Fruit fly (Drosophila melanogaster): ENCODE results near the gene trp.
"Not testable (repeated sequence)": the region's sequence is repeated elsewhere in the genome, so short reads cannot be mapped to it uniquely, and the experiment has no call there.

Gene trp

DNA sequence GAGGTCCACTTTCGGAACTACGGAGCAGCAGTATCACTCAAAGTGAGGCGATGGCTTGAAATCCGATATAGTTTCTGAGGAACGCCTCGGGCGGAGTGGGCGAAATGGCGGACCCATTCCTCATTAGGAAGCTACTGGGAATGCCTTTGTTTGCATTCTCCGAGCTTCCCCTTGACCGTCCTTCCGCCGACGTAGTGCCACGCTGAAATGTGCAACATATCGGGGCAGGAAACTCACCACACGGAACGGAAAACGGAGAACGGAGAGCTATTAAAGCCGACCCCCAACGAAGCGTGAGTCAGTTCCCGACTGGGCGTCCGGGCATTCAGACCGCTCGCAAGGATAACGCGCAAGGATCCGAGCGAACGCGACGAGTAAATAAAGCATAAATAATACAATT is 6.9 kb upstream of the trp start, which contains the start of gene CG15522:
Gene CG15522 (plus strand): TSS at position 301 of the 400 bp plus-strand sequence.
- TF ChIP-seq EcR (GFP tag; optimal IDR thresholded peaks at IDR 0.05) (no peak), CG15710 (tag; optimal IDR thresholded peaks at IDR 0.05) (no peak), D1 (tag; optimal IDR thresholded peaks at IDR 0.05) (no peak), CG34367 (tag; optimal IDR thresholded peaks at IDR 0.05) (no peak), CG4496 (GFP tag; IDR thresholded peaks at IDR 0.05) (no peak), CG13204 (GFP tag; optimal IDR thresholded peaks at IDR 0.05) (no peak), gl (tag; optimal IDR thresholded peaks at IDR 0.05) (no peak), CG32121 (GFP tag; IDR thresholded peaks at IDR 0.05) (no peak), CG9948 (tag; optimal IDR thresholded peaks at IDR 0.05) (no peak)

DNA sequence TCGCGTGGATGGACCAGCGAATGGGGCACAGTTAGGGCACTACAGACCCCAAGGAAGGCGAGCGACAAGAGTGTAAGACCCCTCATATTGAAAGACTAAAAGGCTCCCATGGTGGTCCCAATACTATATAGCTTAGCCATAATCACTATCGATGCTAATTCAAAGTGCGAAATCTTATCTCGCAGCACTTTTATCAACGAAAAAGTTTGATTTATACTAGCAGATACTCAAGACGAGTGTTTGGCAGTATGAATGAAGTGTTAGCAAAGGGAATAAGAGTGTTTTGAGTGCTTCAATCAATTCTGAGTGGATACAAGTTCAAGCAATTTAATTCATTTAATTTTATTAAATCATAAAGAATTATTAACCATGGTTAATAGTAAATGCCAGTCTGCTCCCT is 6.0 kb upstream of the trp start, which contains the start of gene Jon99Ci:
Gene Jon99Ci (minus strand): TSS at position 101 of the 400 bp plus-strand sequence.
- TF ChIP-seq rn (GFP tag; IDR thresholded peaks at IDR 0.05) (no peak), Pif1B (GFP tag; optimal IDR thresholded peaks at IDR 0.05) (no peak), CG10348 (GFP tag; IDR thresholded peaks at IDR 0.05) (no peak), CG13204 (GFP tag; optimal IDR thresholded peaks at IDR 0.05) (no peak), CG12605 (GFP tag; IDR thresholded peaks at IDR 0.05) (no peak), CG14655 (GFP tag; optimal IDR thresholded peaks at IDR 0.05) (no peak), CG8301 (tag; optimal IDR thresholded peaks at IDR 0.05) (no peak), gl (tag; optimal IDR thresholded peaks at IDR 0.05) (no peak), fd96Ca (GFP tag; IDR thresholded peaks at IDR 0.05) (no peak), CG9948 (tag; optimal IDR thresholded peaks at IDR 0.05) (no peak), CG34367 (tag; optimal IDR thresholded peaks at IDR 0.05) (no peak), Snoo (tag; optimal IDR thresholded peaks at IDR 0.05) (no peak), EcR (GFP tag; optimal IDR thresholded peaks at IDR 0.05) (no peak), CG32121 (GFP tag; IDR thresholded peaks at IDR 0.05) (no peak), CG15710 (tag; optimal IDR thresholded peaks at IDR 0.05) (no peak)

DNA sequence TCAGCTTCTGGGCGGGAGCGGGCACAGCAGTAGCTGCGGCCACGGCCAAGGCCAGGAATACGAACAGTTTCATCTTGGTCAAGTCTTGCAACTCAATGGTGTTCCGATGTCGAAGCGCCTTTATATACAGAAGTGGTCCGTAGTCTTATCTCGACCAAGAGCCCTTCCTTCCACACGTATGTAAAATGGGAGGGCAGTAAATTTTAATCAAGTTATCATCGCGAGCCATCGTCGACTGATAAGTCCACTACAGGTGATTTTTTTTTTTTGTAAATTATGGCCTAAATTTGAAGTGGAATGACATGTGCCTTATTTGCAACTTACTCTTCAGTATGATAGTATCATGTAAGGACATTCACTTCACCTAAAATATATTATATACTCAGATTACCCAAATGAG is 4.4 kb upstream of the trp start, which contains the start of gene Jon99Cii:
Gene Jon99Cii (minus strand): TSS at position 101 of the 400 bp plus-strand sequence.
- not testable (repeated sequence) for TF ChIP-seq CG12605 (GFP tag; IDR thresholded peaks at IDR 0.05); CG13204 (GFP tag; optimal IDR thresholded peaks at IDR 0.05); Pif1B (GFP tag; optimal IDR thresholded peaks at IDR 0.05)

DNA sequence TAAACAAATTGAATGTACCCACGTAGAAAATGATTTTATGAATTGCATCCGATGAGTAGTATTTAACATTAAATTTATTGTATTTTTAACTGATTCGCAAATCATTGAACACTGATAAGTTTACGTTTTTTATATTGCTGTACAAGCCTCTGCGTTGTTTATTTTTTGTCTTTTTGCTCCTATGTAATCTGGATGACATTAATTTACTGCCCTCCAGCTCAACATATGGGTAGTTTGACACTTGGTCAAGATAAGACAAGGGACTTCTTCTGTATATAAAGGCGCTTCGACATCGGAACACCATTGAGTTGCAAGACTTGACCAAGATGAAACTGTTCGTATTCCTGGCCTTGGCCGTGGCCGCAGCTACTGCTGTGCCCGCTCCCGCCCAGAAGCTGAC is 1.8 kb upstream of the trp start, which contains the start of gene Jon99Ciii:
Gene Jon99Ciii (plus strand): TSS at position 301 of the 400 bp plus-strand sequence.
- TF ChIP-seq CG34367 (tag; optimal IDR thresholded peaks at IDR 0.05); Pif1A (GFP tag; optimal IDR thresholded peaks at IDR 0.05); CG4496 (GFP tag; IDR thresholded peaks at IDR 0.05): not testable (repeated sequence)

DNA sequence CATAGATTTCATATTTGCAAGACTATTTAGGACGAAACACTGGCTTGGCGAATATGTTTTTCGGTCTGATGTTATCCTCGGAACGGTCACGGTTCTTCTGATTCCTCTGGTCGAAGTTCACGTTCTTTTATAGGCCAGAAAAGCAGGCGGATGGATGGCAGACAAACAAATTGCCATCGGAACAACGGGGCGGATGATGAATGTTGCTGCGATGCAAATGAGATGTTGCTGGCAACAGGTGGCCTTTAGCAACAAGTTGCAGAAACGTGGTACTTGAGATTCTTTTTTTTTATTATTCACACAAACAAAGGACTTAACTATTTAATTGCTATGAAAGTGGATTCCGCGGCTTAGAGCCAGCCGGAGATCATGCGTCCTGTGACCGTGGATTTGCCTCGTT is 5.8 kb downstream of the trp start, which contains the start of gene Capa:
Gene Capa (minus strand): TSS at position 101 of the 400 bp plus-strand sequence.
- TF ChIP-seq Ets98B (GFP tag; IDR thresholded peaks at IDR 0.05), result no peak
- no peak for TF ChIP-seq CG34367 (tag; optimal IDR thresholded peaks at IDR 0.05)
- TF ChIP-seq CG8301 (tag; optimal IDR thresholded peaks at IDR 0.05), result no peak
- TF ChIP-seq CG15710 (tag; optimal IDR thresholded peaks at IDR 0.05), result no peak

DNA sequence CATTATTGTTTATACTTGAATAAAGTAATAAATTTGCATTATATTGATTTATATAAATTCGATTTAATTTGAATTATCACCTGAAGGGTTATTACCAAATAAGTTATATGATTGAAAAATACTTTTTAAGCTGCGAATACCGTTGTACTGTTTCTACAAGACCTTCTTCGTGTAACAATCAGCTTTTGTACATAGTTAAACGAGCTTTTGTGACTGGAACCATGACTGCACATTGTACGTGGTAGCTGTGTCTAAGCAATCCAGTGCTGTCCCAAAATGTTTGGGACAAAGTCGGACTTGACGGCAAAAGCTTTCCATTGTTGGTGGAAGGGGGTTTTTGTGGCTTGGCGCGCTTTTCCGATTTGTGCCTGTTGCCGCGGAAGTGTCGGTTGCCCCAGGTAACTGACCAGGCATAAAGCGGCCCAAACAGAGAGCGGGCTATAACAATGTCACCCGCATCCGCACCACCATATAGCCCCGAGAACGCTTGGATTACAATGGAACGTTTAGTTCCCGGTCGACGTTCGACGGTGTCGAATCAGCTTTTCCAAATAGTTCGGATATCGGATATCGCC is 12.4 kb downstream of the trp start, which contains the start of gene CG31036:
Gene CG31036 (plus strand): TSS at position 507 of the 575 bp plus-strand sequence.
- TF ChIP-seq CG34367 (tag; optimal IDR thresholded peaks at IDR 0.05) (no peak), CG4496 (GFP tag; IDR thresholded peaks at IDR 0.05) (no peak; the same call in 2 of the 3 replicates), D1 (tag; optimal IDR thresholded peaks at IDR 0.05) (no peak), CG12605 (GFP tag; IDR thresholded peaks at IDR 0.05) (no peak), CG17806 (tag; optimal IDR thresholded peaks at IDR 0.05) (no peak), CG14655 (GFP tag; optimal IDR thresholded peaks at IDR 0.05) (no peak), CG32121 (GFP tag; IDR thresholded peaks at IDR 0.05) (no peak), CG15710 (tag; optimal IDR thresholded peaks at IDR 0.05) (no peak), CG8159 (tag; optimal IDR thresholded peaks at IDR 0.05) (no peak), Pif1A (GFP tag; optimal IDR thresholded peaks at IDR 0.05) (no peak), CG9948 (tag; optimal IDR thresholded peaks at IDR 0.05) (no peak)

DNA sequence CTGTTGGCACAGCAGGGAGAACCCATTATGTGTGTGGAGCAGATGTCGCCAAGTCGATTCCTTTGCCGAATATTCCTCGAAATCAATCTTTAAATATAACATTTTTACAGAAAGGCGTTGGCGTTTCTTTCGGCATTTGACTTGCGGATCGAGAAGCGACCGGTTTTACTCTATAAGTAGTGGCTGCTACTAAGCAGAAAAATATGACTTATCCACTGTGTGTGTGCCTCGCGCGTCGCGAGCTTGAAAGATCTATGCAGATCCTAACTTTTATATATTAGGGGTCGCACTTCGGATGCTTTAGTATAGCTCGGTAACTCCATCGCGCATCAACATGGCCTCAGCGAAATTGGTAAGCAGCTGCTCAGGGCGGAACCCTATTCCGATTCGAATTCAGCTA is 14.9 kb downstream of the trp start, which contains the start of gene CG15515:
Gene CG15515 (plus strand): TSS at position 301 of the 400 bp plus-strand sequence.
- TF ChIP-seq CG8301 (tag; optimal IDR thresholded peaks at IDR 0.05) (no peak), CG4496 (GFP tag; IDR thresholded peaks at IDR 0.05) (no peak), CG17806 (tag; optimal IDR thresholded peaks at IDR 0.05) (no peak), Snoo (tag; optimal IDR thresholded peaks at IDR 0.05) (no peak), CG8159 (tag; optimal IDR thresholded peaks at IDR 0.05) (no peak), D1 (tag; optimal IDR thresholded peaks at IDR 0.05) (no peak), CG32121 (GFP tag; IDR thresholded peaks at IDR 0.05) (no peak), CG9948 (tag; optimal IDR thresholded peaks at IDR 0.05) (no peak), Pif1A (GFP tag; optimal IDR thresholded peaks at IDR 0.05) (no peak), gl (tag; optimal IDR thresholded peaks at IDR 0.05) (no peak), Pif1B (GFP tag; optimal IDR thresholded peaks at IDR 0.05) (no peak), CG10348 (GFP tag; IDR thresholded peaks at IDR 0.05) (no peak), Ets98B (GFP tag; IDR thresholded peaks at IDR 0.05) (no peak), CG14655 (GFP tag; optimal IDR thresholded peaks at IDR 0.05) (no peak)

All from whole organism, pupa.